Fruit fly (Drosophila melanogaster): ENCODE measurements around the gene Mcr.

Gene Mcr

DNA sequence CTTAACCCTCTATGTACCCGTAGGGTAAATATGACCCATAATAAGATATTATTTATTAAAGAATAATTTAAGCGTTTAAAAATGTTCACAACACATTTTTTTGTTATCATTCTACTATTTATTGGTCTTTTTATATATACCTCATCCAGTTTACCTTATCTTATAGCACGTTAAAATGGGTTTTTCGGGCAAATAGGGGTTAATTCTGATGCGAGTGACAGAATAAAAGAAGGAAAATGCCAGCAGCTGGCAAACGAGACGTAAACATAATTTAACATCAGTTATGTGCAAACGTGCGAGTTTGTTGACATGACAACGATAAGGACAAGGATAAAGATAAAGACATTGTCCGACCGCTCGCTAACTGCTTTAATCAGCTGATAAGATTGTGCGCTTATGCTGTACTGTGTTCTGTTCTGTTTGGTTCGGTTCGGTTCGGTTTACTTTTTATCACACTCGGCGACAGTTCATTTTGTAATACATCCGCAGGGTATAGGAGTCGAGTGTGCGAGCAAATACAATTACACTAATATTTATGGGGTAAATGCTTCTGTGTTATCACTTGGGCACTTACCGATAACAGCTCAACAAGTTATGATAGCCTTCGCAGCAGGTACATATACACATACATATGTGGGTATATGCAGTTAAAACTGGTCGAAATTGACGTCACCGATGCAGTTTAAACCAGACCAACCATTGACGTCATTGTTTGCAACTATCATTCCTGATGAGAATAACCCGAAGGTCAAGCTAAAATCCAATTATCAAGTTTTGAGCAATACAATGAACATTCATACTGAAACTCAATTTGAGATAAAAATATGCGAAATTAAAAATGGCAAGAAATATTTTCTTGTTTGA lies 17.9 kb upstream of the Mcr start (continued):
- no peak for TF ChIP-seq bowl (GFP tag; IDR thresholded peaks at IDR 0.05)
- TF ChIP-seq Meics (GFP tag; optimal IDR thresholded peaks at IDR 0.05): peak; percentile 55
- TF ChIP-seq grn (GFP tag; optimal IDR thresholded peaks at IDR 0.05): peak; percentile 81
- peak; percentile 9 for TF ChIP-seq CG12391 (tag; optimal IDR thresholded peaks at IDR 0.05)
- peak; percentile 10 for TF ChIP-seq fd96Cb (tag; optimal IDR thresholded peaks at IDR 0.05)
- peak; percentile 65 for TF ChIP-seq CG2678 (tag; optimal IDR thresholded peaks at IDR 0.05)
- peak; percentile 25 for TF ChIP-seq wek (GFP tag; optimal IDR thresholded peaks at IDR 0.05)
- TF ChIP-seq Atf-2 (GFP tag; optimal IDR thresholded peaks at IDR 0.05): no peak
- no peak for TF ChIP-seq Ets65A (GFP tag)
- no peak for TF ChIP-seq ato (GFP tag; IDR thresholded peaks at IDR 0.05; ENCODE audit: partially characterized antibody)
- peak; percentile 4 for TF ChIP-seq CG10979 (tag; optimal IDR thresholded peaks at IDR 0.05)
- TF ChIP-seq Pdp1 (GFP tag; optimal IDR thresholded peaks at IDR 0.05): peak in 1 of 2 experiments; percentile 68
- TF ChIP-seq ci (GFP tag; IDR thresholded peaks at IDR 0.05): peak; percentile 54; the same call in 1 of the 3 replicates
- no peak for TF ChIP-seq CG11695 (GFP tag; IDR thresholded peaks at IDR 0.05)
- TF ChIP-seq CG2202 (tag; optimal IDR thresholded peaks at IDR 0.05): no peak
- peak; percentile 53 for TF ChIP-seq twi (tag; optimal IDR thresholded peaks at IDR 0.05)
- no peak for TF ChIP-seq CG11398 (GFP tag; optimal IDR thresholded peaks at IDR 0.05)
- peak; percentile 26 for TF ChIP-seq Hmr (GFP tag; optimal IDR thresholded peaks at IDR 0.05)
- peak; percentile 76 for TF ChIP-seq cwo (GFP tag; optimal IDR thresholded peaks at IDR 0.05)
- peak; percentile 70; the same call in 1 of the 4 replicates for TF ChIP-seq chinmo (GFP tag; IDR thresholded peaks at IDR 0.05; ENCODE audit: partially characterized antibody)
- TF ChIP-seq CG7839 (tag; optimal IDR thresholded peaks at IDR 0.05): peak; percentile 24
- no peak for TF ChIP-seq CG1792 (GFP tag; optimal IDR thresholded peaks at IDR 0.05)
- peak; percentile 23; the same call in 1 of the 3 replicates for TF ChIP-seq Dbx (GFP tag; IDR thresholded peaks at IDR 0.05)
- no peak for TF ChIP-seq CG12769 (tag; optimal IDR thresholded peaks at IDR 0.05)
- TF ChIP-seq Bteb2 (GFP tag; optimal IDR thresholded peaks at IDR 0.05): no peak
- peak; percentile 32 for TF ChIP-seq odd (GFP tag; optimal IDR thresholded peaks at IDR 0.05)
- TF ChIP-seq CG11723 (GFP tag; optimal IDR thresholded peaks at IDR 0.05): peak; percentile 10
- no peak for TF ChIP-seq crol (GFP tag; IDR thresholded peaks at IDR 0.05)
- TF ChIP-seq bab2 (GFP tag; optimal IDR thresholded peaks at IDR 0.05): no peak
- TF ChIP-seq ems (GFP tag; optimal IDR thresholded peaks at IDR 0.05): no peak
- peak; percentile 41 for TF ChIP-seq CG18599 (GFP tag; optimal IDR thresholded peaks at IDR 0.05)
- peak; percentile 26; the same call in 1 of the 2 replicates for TF ChIP-seq Drgx (GFP tag; IDR thresholded peaks at IDR 0.05)
- peak in 1 of 2 experiments; percentile 30 for TF ChIP-seq Hr78 (GFP tag; optimal IDR thresholded peaks at IDR 0.05)
- TF ChIP-seq onecut (GFP tag; IDR thresholded peaks at IDR 0.05): peak; percentile 7; the same call in 1 of the 2 replicates
- peak; percentile 99 for TF ChIP-seq mirr (GFP tag; optimal IDR thresholded peaks at IDR 0.05)
- peak; percentile 29; the same call in 1 of the 2 replicates for TF ChIP-seq Awh (GFP tag; IDR thresholded peaks at IDR 0.05)
- peak; percentile 19 for TF ChIP-seq unpg (GFP tag; optimal IDR thresholded peaks at IDR 0.05)
- TF ChIP-seq so (GFP tag; IDR thresholded peaks at IDR 0.05): 0 out of 3 replicates have a peak, but pooled peaks have one; percentile 4
- TF ChIP-seq CG2889 (GFP tag; IDR thresholded peaks at IDR 0.05): no peak
- peak; percentile 34 for TF ChIP-seq cg (GFP tag; optimal IDR thresholded peaks at IDR 0.05)
- no peak for TF ChIP-seq Hsf (GFP tag; optimal IDR thresholded peaks at IDR 0.05)
- peak; percentile 27 for TF ChIP-seq HmgZ (tag; optimal IDR thresholded peaks at IDR 0.05)
- TF ChIP-seq eve (GFP tag; optimal IDR thresholded peaks at IDR 0.05): peak in 1 of 2 experiments; percentile 65
- peak; percentile 1 for TF ChIP-seq HHEX (GFP tag; optimal IDR thresholded peaks at IDR 0.05)
- TF ChIP-seq pfk (GFP tag; optimal IDR thresholded peaks at IDR 0.05): peak; percentile 19
- peak; percentile 19 for TF ChIP-seq Ssrp (tag; optimal IDR thresholded peaks at IDR 0.05)
- peak; percentile 86 for TF ChIP-seq Deaf1 (tag; optimal IDR thresholded peaks at IDR 0.05)
